Fruit fly (Drosophila melanogaster) whole organism: ENCODE data around the gene CG13893.

ENCODE experiments used
- CG8478 ChIP-seq: fragments of >200 bp; optimal IDR thresholded peaks from 2 replicates; lab custom pipeline; 2018; ENCODE audit warnings: inconsistent platforms
- Dll ChIP-seq: fragments of >200 bp; optimal IDR thresholded peaks from 2 replicates; lab custom pipeline; 2017
- EcR ChIP-seq, 2 experiments: fragments of >200 bp; optimal IDR thresholded peaks; 2 replicates each; lab custom pipeline; 2017; ENCODE audit warnings: missing biosample characterization in 2 of 2, missing genetic modification characterization in 2 of 2, missing genetic modification reagents in 2 of 2
- pan ChIP-seq: fragments of >200 bp; optimal IDR thresholded peaks from 2 replicates; lab custom pipeline; 2017
- psq ChIP-seq: fragments of >200 bp; optimal IDR thresholded peaks from 2 replicates; lab custom pipeline; 2017
- usp ChIP-seq: fragments of >200 bp; optimal IDR thresholded peaks from 2 replicates; lab custom pipeline; 2017; ENCODE audit warnings: missing biosample characterization, missing genetic modification characterization, mixed read lengths

DNA sequence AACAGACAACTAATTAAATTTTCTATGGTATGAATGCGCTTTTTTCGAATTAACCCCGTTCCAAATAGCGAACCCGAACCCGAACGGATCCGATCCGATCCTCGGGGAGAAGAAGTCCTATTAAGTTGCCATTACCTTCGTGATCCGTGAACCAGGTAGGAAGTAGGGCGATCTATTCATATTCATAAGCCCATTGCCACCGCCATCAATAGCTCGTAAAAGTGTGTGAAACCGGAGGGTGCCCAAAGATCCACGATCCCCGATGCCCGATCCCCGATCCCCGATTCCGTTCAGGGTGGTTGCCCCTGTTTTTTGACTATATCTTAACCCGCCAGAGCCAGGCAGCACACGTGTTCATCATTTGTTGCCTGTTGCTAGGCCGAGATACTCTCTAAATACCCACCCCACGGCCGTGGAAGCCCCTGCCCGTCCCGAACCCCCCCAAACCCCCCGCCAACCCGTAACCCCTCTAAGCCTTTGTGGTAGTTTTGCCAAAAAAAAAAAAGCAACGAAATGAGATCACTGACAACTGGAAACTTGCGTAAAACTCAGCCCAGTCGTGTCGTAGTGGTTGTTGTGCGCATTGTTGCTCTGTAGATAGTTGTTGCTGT, 41.7 kb upstream of the CG13893 start:
- no peak for TF ChIP-seq Dll (lab: Kevin White, UChicago)
- no peak for TF ChIP-seq psq
- TF ChIP-seq pan (lab: Kevin White, UChicago), result no peak
- TF ChIP-seq CG8478, result no peak
- no peak for TF ChIP-seq usp (GFP tag; lab: Kevin White, UChicago)
- no peak for TF ChIP-seq EcR (GFP tag; optimal IDR thresholded peaks at IDR 0.05; lab: Kevin White, UChicago)
